Worm (Caenorhabditis elegans) whole organism, mixed stage, embryonic: ENCODE measurements around the gene T05A8.11.

Source experiments
- snpc-4 ChIP-seq: fragments of 150-350 bp; optimal IDR thresholded peaks from 2 replicates; lab custom pipeline; 2014; ENCODE audit warnings: missing biosample characterization, missing genetic modification characterization
- unc-62 ChIP-seq: fragments of 150-350 bp; optimal IDR thresholded peaks from 2 replicates; lab custom pipeline; 2014; ENCODE audit warnings: missing biosample characterization, missing genetic modification reagents, missing genetic modification characterization

- no peak for TF ChIP-seq snpc-4 (tag; lab: Kevin White, UChicago)
- TF ChIP-seq unc-62 (GFP tag; lab: Kevin White, UChicago), result no peak
Measured at ce11 chrII:2684208-2684607, 41.3 kb downstream of the T05A8.11 start, which contains the start of gene ceh-87.
